Fruit fly (Drosophila melanogaster) whole organism, embryonic: Measurements from ENCODE around the gene Crg-1.

Experiments
- Atf6 ChIP-seq: fragments of 200-800 bp; sonication (Bioruptor generic); IDR thresholded peaks from 2 replicates; pipeline ENCODE4 v1.3.6; 2022; ENCODE audit warnings: missing biosample characterization, missing genetic modification characterization
- B-H1 ChIP-seq: fragments of 200-800 bp; sonication (Bioruptor generic); IDR thresholded peaks from 3 replicates; pipeline ENCODE4 v1.3.6; 2022; ENCODE audit warnings: missing biosample characterization, missing genetic modification characterization
- Bteb2 ChIP-seq: fragments of 200-800 bp; sonication (Bioruptor generic); optimal IDR thresholded peaks from 2 replicates; lab custom pipeline; 2016; ENCODE audit warnings: missing biosample characterization, missing genetic modification characterization
- CG1233 ChIP-seq: fragments of 200-800 bp; sonication (Bioruptor generic); optimal IDR thresholded peaks from 4 replicates; lab custom pipeline; 2018; ENCODE audit warnings: missing biosample characterization, mild to moderate bottlenecking, missing genetic modification characterization
- CG14050 ChIP-seq: fragments of 200-800 bp; sonication (Bioruptor generic); IDR thresholded peaks from 3 replicates; pipeline ENCODE4 v1.3.6; 2022; ENCODE audit warnings: missing biosample characterization, missing genetic modification characterization
- CG15269 ChIP-seq: fragments of 200-800 bp; sonication (Bioruptor generic); optimal IDR thresholded peaks from 2 replicates; lab custom pipeline; 2018; ENCODE audit warnings: missing biosample characterization, mild to moderate bottlenecking, missing genetic modification characterization, moderate library complexity
- CG15514 ChIP-seq: fragments of 200-800 bp; sonication (Bioruptor generic); optimal IDR thresholded peaks from 3 replicates; lab custom pipeline; 2017; ENCODE audit warnings: missing biosample characterization, missing genetic modification characterization, mild to moderate bottlenecking, moderate library complexity, missing genetic modification reagents
- CG17328 ChIP-seq: fragments of 200-800 bp; sonication (Bioruptor generic); IDR thresholded peaks from 2 replicates; pipeline ENCODE4 v1.3.6; 2022; ENCODE audit warnings: missing biosample characterization, missing genetic modification characterization
- CG17568 ChIP-seq: fragments of 200-800 bp; sonication (Bioruptor generic); optimal IDR thresholded peaks from 2 replicates; lab custom pipeline; 2018; ENCODE audit warnings: missing biosample characterization, mild to moderate bottlenecking, missing genetic modification characterization, moderate library complexity
- CG17829 ChIP-seq: fragments of 200-800 bp; optimal IDR thresholded peaks from 2 replicates; lab custom pipeline; 2019; ENCODE audit warnings: missing biosample characterization, mild to moderate bottlenecking, missing genetic modification characterization, moderate library complexity
- CG2889 ChIP-seq: fragments of 200-800 bp; sonication (Bioruptor generic); IDR thresholded peaks from 3 replicates; pipeline ENCODE4 v1.3.6; 2022; ENCODE audit warnings: missing biosample characterization, missing genetic modification characterization
- CG30020 ChIP-seq: fragments of 200-800 bp; optimal IDR thresholded peaks from 2 replicates; lab custom pipeline; 2019; ENCODE audit warnings: missing biosample characterization, mild to moderate bottlenecking, missing genetic modification characterization, moderate library complexity
- CG30431 ChIP-seq: fragments of 200-800 bp; sonication (Bioruptor generic); optimal IDR thresholded peaks from 2 replicates; lab custom pipeline; 2017; ENCODE audit warnings: missing biosample characterization, missing genetic modification characterization
- CG34376 ChIP-seq: fragments of 200-800 bp; sonication (Bioruptor generic); optimal IDR thresholded peaks from 2 replicates; lab custom pipeline; 2018; ENCODE audit warnings: missing biosample characterization, mild to moderate bottlenecking, missing genetic modification characterization
- CG4328 ChIP-seq: fragments of 200-800 bp; sonication (Bioruptor generic); optimal IDR thresholded peaks from 3 replicates; lab custom pipeline; 2017; ENCODE audit warnings: missing biosample characterization, missing genetic modification reagents, missing genetic modification characterization
- CG4820 ChIP-seq: fragments of 200-800 bp; sonication (Bioruptor generic); optimal IDR thresholded peaks from 3 replicates; lab custom pipeline; 2016; ENCODE audit warnings: missing biosample characterization, missing genetic modification characterization
- CG6254 ChIP-seq: fragments of 200-800 bp; sonication (Bioruptor generic); optimal IDR thresholded peaks from 3 replicates; lab custom pipeline; 2017; ENCODE audit warnings: mild to moderate bottlenecking, missing biosample characterization, missing genetic modification reagents, missing genetic modification characterization
- CG7928 ChIP-seq: fragments of 200-800 bp; sonication (Bioruptor generic); optimal IDR thresholded peaks from 2 replicates; lab custom pipeline; 2017; ENCODE audit warnings: missing biosample characterization, mild to moderate bottlenecking, missing genetic modification characterization
- CG8290 ChIP-seq, 3 experiments: fragments of 200-800 bp; sonication (Bioruptor generic); optimal IDR thresholded peaks; 2 replicates each; lab custom pipeline; 2016 to 2019; ENCODE audit warnings: missing biosample characterization in 3 of 3, missing genetic modification characterization in 3 of 3, mild to moderate bottlenecking in 2 of 3, moderate library complexity in 1 of 3
- CG8944 ChIP-seq: fragments of 200-800 bp; sonication (Bioruptor generic); optimal IDR thresholded peaks from 3 replicates; lab custom pipeline; 2016; ENCODE audit warnings: missing biosample characterization, missing genetic modification characterization
- CG9876 ChIP-seq: fragments of 200-800 bp; sonication (Bioruptor generic); optimal IDR thresholded peaks from 2 replicates; lab custom pipeline; 2016; ENCODE audit warnings: missing biosample characterization, missing genetic modification characterization
- Dek ChIP-seq: fragments of 200-800 bp; sonication (Bioruptor generic); optimal IDR thresholded peaks from 3 replicates; lab custom pipeline; 2019; ENCODE audit warnings: missing biosample characterization, mild to moderate bottlenecking, missing genetic modification characterization, moderate library complexity
- Doc3 ChIP-seq: fragments of 200-800 bp; sonication (Bioruptor generic); IDR thresholded peaks from 3 replicates; pipeline ENCODE4 v1.3.6; 2022; ENCODE audit warnings: missing biosample characterization, missing genetic modification characterization; ENCODE audit not compliant: partially characterized antibody
- Elba2 ChIP-seq: fragments of 200-800 bp; sonication (Bioruptor generic); optimal IDR thresholded peaks from 3 replicates; lab custom pipeline; 2016; ENCODE audit warnings: missing biosample characterization, missing genetic modification characterization
- Lim3 ChIP-seq: fragments of 200-800 bp; sonication (Bioruptor generic); IDR thresholded peaks from 2 replicates; pipeline ENCODE4 v1.3.6; 2022; ENCODE audit warnings: missing biosample characterization, missing genetic modification characterization
- Max ChIP-seq: fragments of 200-800 bp; sonication (Bioruptor generic); optimal IDR thresholded peaks from 2 replicates; lab custom pipeline; 2016; ENCODE audit warnings: missing biosample characterization, mild to moderate bottlenecking, missing genetic modification characterization
- NFAT ChIP-seq: fragments of 200-800 bp; sonication (Bioruptor generic); IDR thresholded peaks from 2 replicates; pipeline ENCODE4 v1.3.6; 2022; ENCODE audit warnings: missing biosample characterization, missing genetic modification characterization
- Nf-YC ChIP-seq: fragments of 200-800 bp; optimal IDR thresholded peaks from 3 replicates; lab custom pipeline; 2019; ENCODE audit warnings: missing biosample characterization, mild to moderate bottlenecking, missing genetic modification characterization, moderate library complexity
- Oli ChIP-seq: fragments of 200-800 bp; sonication (Bioruptor generic); optimal IDR thresholded peaks from 2 replicates; lab custom pipeline; 2018; ENCODE audit warnings: missing biosample characterization, mild to moderate bottlenecking, missing genetic modification characterization, moderate library complexity
- Sin3A ChIP-seq: fragments of >200 bp; optimal IDR thresholded peaks from 2 replicates; lab custom pipeline; 2018
- Six4 ChIP-seq: fragments of 200-800 bp; sonication (Bioruptor generic); optimal IDR thresholded peaks from 2 replicates; lab custom pipeline; 2016; ENCODE audit warnings: missing biosample characterization, missing genetic modification characterization
- Stat92E ChIP-seq, 3 experiments: fragments of >200 bp in 2 of 3; fragments of 200-800 bp in 1 of 3; sonication (Bioruptor generic) in 1 of 3; optimal IDR thresholded peaks; 2 replicates each; lab custom pipeline; 2017 to 2019; ENCODE audit warnings: missing biosample characterization in 3 of 3, missing genetic modification characterization in 3 of 3, mild to moderate bottlenecking in 1 of 3, moderate library complexity in 1 of 3
- bcd ChIP-seq: fragments of 200-800 bp; sonication (Bioruptor generic); optimal IDR thresholded peaks from 2 replicates; lab custom pipeline; 2017; ENCODE audit warnings: missing biosample characterization, mild to moderate bottlenecking, missing genetic modification characterization
- cas ChIP-seq: fragments of 200-800 bp; sonication (Bioruptor generic); IDR thresholded peaks from 2 replicates; pipeline ENCODE4 v1.3.6; 2022; ENCODE audit warnings: missing biosample characterization, missing genetic modification characterization
- caup ChIP-seq: fragments of 200-800 bp; sonication (Bioruptor generic); optimal IDR thresholded peaks from 3 replicates; lab custom pipeline; 2017; ENCODE audit warnings: missing biosample characterization, mild to moderate bottlenecking, missing genetic modification characterization, moderate library complexity; ENCODE audit not compliant: severe bottlenecking
- corto ChIP-seq: fragments of 200-800 bp; sonication (Bioruptor generic); optimal IDR thresholded peaks from 2 replicates; lab custom pipeline; 2016; ENCODE audit warnings: missing biosample characterization, mild to moderate bottlenecking, missing genetic modification characterization, moderate library complexity
- dysf ChIP-seq: fragments of 200-800 bp; sonication (Bioruptor generic); IDR thresholded peaks from 3 replicates; pipeline ENCODE4 v1.3.6; 2022; ENCODE audit warnings: missing biosample characterization, missing genetic modification characterization
- emc ChIP-seq: fragments of 200-800 bp; sonication (Bioruptor generic); optimal IDR thresholded peaks from 2 replicates; lab custom pipeline; 2016; ENCODE audit warnings: missing biosample characterization, missing genetic modification characterization
- exex ChIP-seq: fragments of 200-800 bp; sonication (Bioruptor generic); optimal IDR thresholded peaks from 4 replicates; lab custom pipeline; 2018; ENCODE audit warnings: missing biosample characterization, mild to moderate bottlenecking, missing genetic modification characterization, moderate library complexity
- gsb-n ChIP-seq: fragments of 200-800 bp; sonication (Bioruptor generic); optimal IDR thresholded peaks from 3 replicates; lab custom pipeline; 2018; ENCODE audit warnings: missing biosample characterization, mild to moderate bottlenecking, missing genetic modification characterization
- h ChIP-seq: fragments of >200 bp; optimal IDR thresholded peaks from 2 replicates; lab custom pipeline; 2017
- hbn ChIP-seq: fragments of 200-800 bp; sonication (Bioruptor generic); IDR thresholded peaks from 2 replicates; pipeline ENCODE4 v1.3.6; 2022; ENCODE audit warnings: missing biosample characterization, missing genetic modification characterization; ENCODE audit not compliant: partially characterized antibody
- nmo ChIP-seq: fragments of 200-800 bp; sonication (Bioruptor generic); optimal IDR thresholded peaks from 2 replicates; lab custom pipeline; 2018; ENCODE audit warnings: missing biosample characterization, mild to moderate bottlenecking, missing genetic modification characterization, moderate library complexity
- peb ChIP-seq: fragments of 200-800 bp; sonication (Bioruptor generic); IDR thresholded peaks from 2 replicates; pipeline ENCODE4 v1.3.6; 2022; ENCODE audit warnings: missing biosample characterization, missing genetic modification characterization
- pita ChIP-seq: fragments of 200-800 bp; sonication (Bioruptor generic); optimal IDR thresholded peaks from 2 replicates; lab custom pipeline; 2017; ENCODE audit warnings: missing biosample characterization, mild to moderate bottlenecking, missing genetic modification characterization
- pzg ChIP-seq: fragments of 200-800 bp; sonication (Bioruptor generic); optimal IDR thresholded peaks from 3 replicates; lab custom pipeline; 2018; ENCODE audit warnings: missing biosample characterization, mild to moderate bottlenecking, missing genetic modification characterization, moderate library complexity
- so ChIP-seq: fragments of 200-800 bp; sonication (Bioruptor generic); IDR thresholded peaks from 3 replicates; pipeline ENCODE4 v1.3.6; 2022; ENCODE audit warnings: missing biosample characterization, missing genetic modification characterization
- stwl ChIP-seq: fragments of 200-800 bp; sonication (Bioruptor generic); optimal IDR thresholded peaks from 3 replicates; lab custom pipeline; 2018; ENCODE audit warnings: missing biosample characterization, mild to moderate bottlenecking, missing genetic modification characterization, moderate library complexity
- toy ChIP-seq: fragments of 200-800 bp; sonication (Bioruptor generic); IDR thresholded peaks from 2 replicates; pipeline ENCODE4 v1.3.6; 2022; ENCODE audit warnings: missing biosample characterization, missing genetic modification characterization

The Crg-1 gene

dm6 chrX:3775822-3776668 lies 17.0 kb upstream of the Crg-1 start (continued):
- TF ChIP-seq CG8944 (GFP tag; lab: Kevin White, UChicago) (no peak), Bteb2 (no peak), nmo (no peak), Sin3A (lab: Kevin White, UChicago) (no peak), Atf6 (GFP tag; lab: Robert Waterston, UW) (no peak), Stat92E (GFP tag; optimal IDR thresholded peaks at IDR 0.05; lab: Kevin White, UChicago) (no peak), CG6254 (GFP tag; lab: Kevin White, UChicago) (no peak), Six4 (GFP tag; lab: Kevin White, UChicago) (no peak), bcd (no peak), gsb-n (tag; lab: Kevin White, UChicago) (no peak), h (lab: Kevin White, UChicago) (no peak), exex (tag; lab: Kevin White, UChicago) (no peak), CG15269 (peak; percentile 46), CG1233 (GFP tag; lab: Kevin White, UChicago) (no peak), CG34376 (GFP tag; lab: Kevin White, UChicago) (peak; percentile 54), Lim3 (GFP tag; lab: Robert Waterston, UW) (no peak), corto (peak; percentile 75), cas (GFP tag; lab: Robert Waterston, UW) (no peak), dysf (no peak), Elba2 (GFP tag; lab: Kevin White, UChicago) (no peak), CG2889 (no peak), CG4820 (GFP tag; lab: Kevin White, UChicago) (no peak), Max (GFP tag; lab: Kevin White, UChicago) (no peak), CG14050 (GFP tag; lab: Robert Waterston, UW) (no peak), NFAT (no peak), Nf-YC (no peak), toy (no peak), so (GFP tag; lab: Robert Waterston, UW) (no peak; the same call in 2 of the 3 replicates), stwl (no peak), CG15514 (GFP tag; lab: Kevin White, UChicago) (peak; percentile 2), CG30431 (GFP tag; lab: Kevin White, UChicago) (no peak), Dek (tag; lab: Kevin White, UChicago) (no peak), CG4328 (GFP tag; lab: Kevin White, UChicago) (peak; percentile 15), CG8290 (GFP tag; optimal IDR thresholded peaks at IDR 0.05; lab: Kevin White, UChicago) (no peak), CG8290 (tag; optimal IDR thresholded peaks at IDR 0.05; lab: Kevin White, UChicago) (peak in 1 of 2 experiments; percentile 10), CG9876 (GFP tag; lab: Kevin White, UChicago) (no peak), emc (GFP tag; lab: Kevin White, UChicago) (no peak), pita (GFP tag; lab: Kevin White, UChicago) (no peak), CG17829 (tag; lab: Kevin White, UChicago) (no peak), CG7928 (GFP tag; lab: Kevin White, UChicago) (no peak), pzg (GFP tag; lab: Kevin White, UChicago) (no peak), CG30020 (tag; lab: Kevin White, UChicago) (no peak), hbn (no peak), Oli (tag; lab: Kevin White, UChicago) (no peak), peb (GFP tag; lab: Robert Waterston, UW) (no peak), Doc3 (GFP tag; lab: Robert Waterston, UW) (no peak), B-H1 (GFP tag; lab: Robert Waterston, UW) (no peak), caup (GFP tag; lab: Kevin White, UChicago) (peak; percentile 26), CG17568 (peak; percentile 27), CG17328 (GFP tag; lab: Robert Waterston, UW) (no peak; the same call in 1 of the 2 replicates)
